Worm (Caenorhabditis elegans) whole organism, L3 larva: ENCODE data around the gene F54B11.5.

Source experiments
- ZK546.5 ChIP-seq: sonication (generic microtip); optimal IDR thresholded peaks from 2 replicates; lab custom pipeline; 2017; ENCODE audit warnings: missing biosample characterization, missing genetic modification characterization
- hmg-11 ChIP-seq: sonication (generic microtip); optimal IDR thresholded peaks from 2 replicates; lab custom pipeline; 2016; ENCODE audit warnings: missing genetic modification characterization, missing compliant biosample characterization
- mdl-1 ChIP-seq: fragments of 150-350 bp; optimal IDR thresholded peaks from 2 replicates; lab custom pipeline; 2014; ENCODE audit warnings: missing biosample characterization, missing genetic modification characterization
- unc-39 ChIP-seq: sonication (generic microtip); optimal IDR thresholded peaks from 4 replicates; lab custom pipeline; 2017; ENCODE audit warnings: missing biosample characterization, missing genetic modification characterization

- no peak for TF ChIP-seq ZK546.5
- no peak for TF ChIP-seq mdl-1 (tag; lab: Kevin White, UChicago)
- TF ChIP-seq hmg-11 (tag; lab: Kevin White, UChicago) = no peak
- TF ChIP-seq unc-39 (tag; lab: Kevin White, UChicago) = no peak
Measured at ce11 chrX:13591953-13592352, 3.9 kb downstream of the F54B11.5 start.
